Worm (Caenorhabditis elegans) whole organism, L1 larva: ENCODE data around the gene F35H8.1.

Experiments
- C04F5.9 ChIP-seq: sonication (generic microtip); optimal IDR thresholded peaks from 2 replicates; lab custom pipeline; 2016; ENCODE audit warnings: missing genetic modification characterization, missing compliant biosample characterization
- C34B4.2 ChIP-seq: sonication (generic microtip); optimal IDR thresholded peaks from 2 replicates; lab custom pipeline; 2017; ENCODE audit warnings: mild to moderate bottlenecking, missing genetic modification characterization, missing compliant biosample characterization
- F16B12.6 ChIP-seq: fragments of 150-350 bp; optimal IDR thresholded peaks from 2 replicates; lab custom pipeline; 2014; ENCODE audit warnings: missing biosample characterization, missing genetic modification characterization
- aha-1 ChIP-seq: fragments of 150-350 bp; optimal IDR thresholded peaks from 2 replicates; lab custom pipeline; 2014; ENCODE audit warnings: missing biosample characterization, missing genetic modification characterization
- alr-1 ChIP-seq: fragments of 200-800 bp; sonication (Bioruptor generic); optimal IDR thresholded peaks from 2 replicates; lab custom pipeline; 2018; ENCODE audit warnings: borderline replicate concordance, mild to moderate bottlenecking, missing genetic modification characterization, missing compliant biosample characterization
- aly-2 ChIP-seq: fragments of 150-350 bp; optimal IDR thresholded peaks from 2 replicates; lab custom pipeline; 2014; ENCODE audit warnings: missing biosample characterization, missing genetic modification characterization
- ama-1 ChIP-seq: fragments of 150-350 bp; optimal IDR thresholded peaks from 2 replicates; lab custom pipeline; 2014
- ceh-82 ChIP-seq, 3 experiments: fragments of 150-350 bp in 1 of 3; sonication (generic microtip) in 2 of 3; optimal IDR thresholded peaks; 2 replicates each; lab custom pipeline; 2014 to 2017; ENCODE audit warnings: missing biosample characterization in 3 of 3, missing genetic modification characterization in 3 of 3
- ceh-88 ChIP-seq: fragments of 200-800 bp; sonication (Bioruptor generic); IDR thresholded peaks from 2 replicates; pipeline ENCODE4 v1.3.6; 2022; ENCODE audit warnings: missing genetic modification characterization, missing compliant biosample characterization
- ceh-90 ChIP-seq: sonication (generic microtip); optimal IDR thresholded peaks from 2 replicates; lab custom pipeline; 2016; ENCODE audit warnings: missing genetic modification characterization, missing compliant biosample characterization
- dpl-1 ChIP-seq, 3 experiments: fragments of 150-350 bp in 2 of 3; sonication (generic microtip) in 1 of 3; optimal IDR thresholded peaks; 2 replicates each; lab custom pipeline; 2014 to 2017; ENCODE audit warnings: missing biosample characterization in 3 of 3, missing genetic modification characterization in 3 of 3, missing genetic modification reagents in 3 of 3
- dsc-1 ChIP-seq: sonication (generic microtip); optimal IDR thresholded peaks from 2 replicates; lab custom pipeline; 2016; ENCODE audit warnings: mild to moderate bottlenecking, missing genetic modification characterization, missing compliant biosample characterization
- efl-1 ChIP-seq, 4 experiments: fragments of 150-350 bp; optimal IDR thresholded peaks in 3 of 4; peaks in 1 of 4; 1 replicate in 1 of 4; 2 replicates in 3 of 4; lab custom pipeline; 2014; ENCODE audit warnings: missing biosample characterization in 2 of 4, missing genetic modification characterization in 2 of 4, missing genetic modification reagents in 2 of 4
- efl-3 ChIP-seq: fragments of 200-800 bp; sonication (Bioruptor generic); optimal IDR thresholded peaks from 2 replicates; lab custom pipeline; 2018; ENCODE audit warnings: mild to moderate bottlenecking, missing genetic modification characterization, missing compliant biosample characterization
- egl-13 ChIP-seq: sonication (generic microtip); optimal IDR thresholded peaks from 2 replicates; lab custom pipeline; 2016; ENCODE audit warnings: missing genotype, missing genetic modification reagents, missing genetic modification characterization, missing compliant biosample characterization
- egl-27 ChIP-seq, 2 experiments: fragments of 150-350 bp in 1 of 2; sonication (generic microtip); optimal IDR thresholded peaks; 3 replicates each; lab custom pipeline; 2017 to 2018; ENCODE audit warnings: missing biosample characterization in 2 of 2, missing genetic modification characterization in 2 of 2, missing genetic modification reagents in 2 of 2
- elt-2 ChIP-seq: sonication (generic microtip); optimal IDR thresholded peaks from 2 replicates; lab custom pipeline; 2016; ENCODE audit warnings: missing genetic modification characterization, mild to moderate bottlenecking, inconsistent platforms, missing compliant biosample characterization, missing genetic modification reagents
- elt-3 ChIP-seq, 6 experiments: fragments of 150-350 bp in 1 of 6; sonication (generic microtip); optimal IDR thresholded peaks; 2 replicates each; lab custom pipeline; 2017 to 2018; ENCODE audit warnings: missing biosample characterization in 6 of 6, missing genetic modification characterization in 6 of 6, inconsistent platforms in 1 of 6
- ets-5 ChIP-seq: fragments of 200-800 bp; sonication (Bioruptor generic); IDR thresholded peaks from 2 replicates; pipeline ENCODE4 v1.3.6; 2022; ENCODE audit warnings: missing genetic modification characterization, missing compliant biosample characterization
- fkh-4 ChIP-seq: sonication (generic microtip); optimal IDR thresholded peaks from 2 replicates; lab custom pipeline; 2016; ENCODE audit warnings: missing compliant biosample characterization, missing genetic modification characterization, borderline replicate concordance
- fos-1 ChIP-seq: fragments of 150-350 bp; optimal IDR thresholded peaks from 2 replicates; lab custom pipeline; 2014; ENCODE audit warnings: missing biosample characterization, missing genetic modification characterization
- hlh-17 ChIP-seq: fragments of 200-800 bp; sonication (Bioruptor generic); optimal IDR thresholded peaks from 2 replicates; lab custom pipeline; 2018; ENCODE audit warnings: missing genetic modification characterization, mild to moderate bottlenecking, missing compliant biosample characterization, moderate library complexity, borderline replicate concordance
- hpl-2 ChIP-seq: fragments of 150-350 bp; optimal IDR thresholded peaks from 2 replicates; lab custom pipeline; 2014; ENCODE audit warnings: missing biosample characterization, missing genetic modification reagents, missing genetic modification characterization
- irx-1 ChIP-seq: sonication (generic microtip); optimal IDR thresholded peaks from 2 replicates; lab custom pipeline; 2016; ENCODE audit warnings: missing genetic modification characterization, missing compliant biosample characterization
- isw-1 ChIP-seq: fragments of 200-800 bp; sonication (Bioruptor generic); IDR thresholded peaks from 2 replicates; pipeline ENCODE4 v1.3.6; 2022; ENCODE audit warnings: missing genetic modification characterization, missing compliant biosample characterization
- lin-14 ChIP-seq: fragments of 200-800 bp; sonication (Bioruptor generic); optimal IDR thresholded peaks from 2 replicates; lab custom pipeline; 2018; ENCODE audit warnings: mild to moderate bottlenecking, missing genetic modification characterization, moderate library complexity, missing compliant biosample characterization
- lin-35 ChIP-seq, 2 experiments: fragments of 150-350 bp; optimal IDR thresholded peaks; 2 replicates each; lab custom pipeline; 2014; ENCODE audit warnings: missing biosample characterization in 2 of 2, missing genetic modification characterization in 2 of 2, missing genetic modification reagents in 2 of 2
- mef-2 ChIP-seq: fragments of 150-350 bp; optimal IDR thresholded peaks from 2 replicates; lab custom pipeline; 2014; ENCODE audit warnings: missing biosample characterization, missing genetic modification characterization
- nhr-11 ChIP-seq: fragments of 150-350 bp; optimal IDR thresholded peaks from 2 replicates; lab custom pipeline; 2014; ENCODE audit warnings: missing biosample characterization, missing genetic modification characterization
- nhr-12 ChIP-seq: sonication (generic microtip); optimal IDR thresholded peaks from 2 replicates; lab custom pipeline; 2017; ENCODE audit warnings: missing biosample characterization, missing genetic modification characterization
- nhr-19 ChIP-seq: fragments of 200-800 bp; sonication (Bioruptor generic); conservative IDR thresholded peaks from 2 replicates; pipeline ENCODE4 v1.3.6; 2022; ENCODE audit warnings: missing genetic modification characterization, missing compliant biosample characterization
- nhr-20 ChIP-seq: sonication (generic microtip); optimal IDR thresholded peaks from 2 replicates; lab custom pipeline; 2016; ENCODE audit warnings: mild to moderate bottlenecking, missing genetic modification characterization, missing compliant biosample characterization
- nhr-237 ChIP-seq: fragments of 150-350 bp; optimal IDR thresholded peaks from 2 replicates; lab custom pipeline; 2014; ENCODE audit warnings: missing biosample characterization, missing genetic modification characterization
- nhr-47 ChIP-seq: sonication (generic microtip); optimal IDR thresholded peaks from 2 replicates; lab custom pipeline; 2016; ENCODE audit warnings: mild to moderate bottlenecking, missing genetic modification characterization, moderate library complexity, missing compliant biosample characterization
- nhr-77 ChIP-seq: fragments of 150-350 bp; optimal IDR thresholded peaks from 2 replicates; lab custom pipeline; 2014; ENCODE audit warnings: missing biosample characterization, missing genetic modification characterization
- nhr-84 ChIP-seq: sonication (generic microtip); optimal IDR thresholded peaks from 2 replicates; lab custom pipeline; 2017; ENCODE audit warnings: missing biosample characterization, missing genetic modification characterization
- pag-3 ChIP-seq: sonication (generic microtip); optimal IDR thresholded peaks from 2 replicates; lab custom pipeline; 2017; ENCODE audit warnings: missing genetic modification characterization, mild to moderate bottlenecking, missing compliant biosample characterization, antibody characterized with exemption, borderline replicate concordance; ENCODE audit not compliant: insufficient read depth
- pqm-1 ChIP-seq: sonication (generic microtip); optimal IDR thresholded peaks from 3 replicates; lab custom pipeline; 2017; ENCODE audit warnings: missing biosample characterization, missing genetic modification characterization
- rnt-1 ChIP-seq: sonication (generic microtip); optimal IDR thresholded peaks from 2 replicates; lab custom pipeline; 2016; ENCODE audit warnings: mild to moderate bottlenecking, missing genetic modification characterization, moderate library complexity, missing compliant biosample characterization
- skn-1 ChIP-seq: fragments of 150-350 bp; optimal IDR thresholded peaks from 2 replicates; lab custom pipeline; 2014; ENCODE audit warnings: missing biosample characterization, missing genetic modification characterization
- snu-23 ChIP-seq: sonication (generic microtip); optimal IDR thresholded peaks from 2 replicates; lab custom pipeline; 2016; ENCODE audit warnings: missing genetic modification characterization, missing compliant biosample characterization
- sox-4 ChIP-seq: sonication (generic microtip); optimal IDR thresholded peaks from 2 replicates; lab custom pipeline; 2016; ENCODE audit warnings: missing genetic modification characterization, missing compliant biosample characterization
- sup-37 ChIP-seq: fragments of 200-800 bp; sonication (Bioruptor generic); optimal IDR thresholded peaks from 2 replicates; lab custom pipeline; 2018; ENCODE audit warnings: mild to moderate bottlenecking, missing genetic modification characterization, missing compliant biosample characterization
- tbx-2 ChIP-seq: sonication (generic microtip); optimal IDR thresholded peaks from 2 replicates; lab custom pipeline; 2016; ENCODE audit warnings: missing genetic modification characterization, missing compliant biosample characterization
- tlp-1 ChIP-seq: fragments of 150-350 bp; optimal IDR thresholded peaks from 2 replicates; lab custom pipeline; 2014; ENCODE audit warnings: missing biosample characterization, missing genetic modification characterization
- unc-62 ChIP-seq: fragments of 150-350 bp; optimal IDR thresholded peaks from 2 replicates; lab custom pipeline; 2014; ENCODE audit warnings: missing biosample characterization, missing genetic modification reagents, missing genetic modification characterization
- zag-1 ChIP-seq: fragments of 150-350 bp; optimal IDR thresholded peaks from 2 replicates; lab custom pipeline; 2014; ENCODE audit warnings: missing biosample characterization, missing genetic modification characterization
- ztf-11 ChIP-seq, 2 experiments: sonication (generic microtip); optimal IDR thresholded peaks; 2 replicates each; lab custom pipeline; 2016 to 2017; ENCODE audit warnings: missing genetic modification characterization in 2 of 2, missing biosample characterization in 1 of 2, missing compliant biosample characterization in 1 of 2
- ztf-4 ChIP-seq: fragments of 150-350 bp; optimal IDR thresholded peaks from 2 replicates; lab custom pipeline; 2014; ENCODE audit warnings: missing biosample characterization, missing genetic modification characterization

F35H8.1 gene

DNA sequence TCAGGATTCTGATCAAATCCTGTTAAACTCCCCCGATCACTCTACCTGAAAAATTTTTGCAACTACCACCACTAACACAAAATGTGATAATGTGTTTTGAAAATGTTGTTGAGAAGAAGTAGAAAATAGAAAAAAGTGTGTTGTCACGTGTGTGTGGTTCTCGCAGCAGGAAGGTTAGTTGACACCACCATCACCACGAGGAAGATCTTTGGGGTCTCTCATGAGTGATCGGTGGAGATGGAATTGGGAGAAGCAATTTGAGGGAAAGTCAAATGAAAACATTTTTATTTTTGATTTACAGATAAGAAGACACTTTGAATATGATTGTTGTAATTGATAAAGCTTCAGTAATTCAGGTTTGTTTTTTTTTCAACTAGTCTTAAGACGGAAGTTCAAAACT, 48.6 kb upstream of the F35H8.1 start (continued):
- TF ChIP-seq nhr-20, result peak; percentile 92
- no peak for TF ChIP-seq pqm-1 (tag; lab: Kevin White, UChicago)
- TF ChIP-seq dpl-1 (GFP tag; optimal IDR thresholded peaks at IDR 0.05; lab: Kevin White, UChicago), result peak in 1 of 3 experiments; percentile 25
- no peak for TF ChIP-seq ztf-11 (tag; optimal IDR thresholded peaks at IDR 0.05; lab: Kevin White, UChicago)
- TF ChIP-seq pag-3 (tag; lab: Kevin White, UChicago), result no peak
- no peak for TF ChIP-seq aly-2 (tag; lab: Kevin White, UChicago)
- no peak for TF ChIP-seq nhr-84 (tag; lab: Kevin White, UChicago)
- TF ChIP-seq ets-5 (GFP tag; lab: Robert Waterston, UW), result no peak
- TF ChIP-seq skn-1, result no peak
- TF ChIP-seq aha-1, result no peak
- TF ChIP-seq nhr-77 (tag; lab: Kevin White, UChicago), result no peak
- TF ChIP-seq rnt-1, result peak; percentile 77
- TF ChIP-seq nhr-12, result no peak
- no peak for TF ChIP-seq dsc-1
- no peak for TF ChIP-seq tlp-1 (tag; lab: Kevin White, UChicago)
- TF ChIP-seq ceh-90, result no peak
- TF ChIP-seq sox-4 (tag; lab: Kevin White, UChicago), result no peak
- TF ChIP-seq elt-3 (tag; optimal IDR thresholded peaks at IDR 0.05; lab: Kevin White, UChicago), result peak in 2 of 6 experiments; percentile 33 to 78
- TF ChIP-seq nhr-19, result peak; percentile 90
- TF ChIP-seq sup-37 (GFP tag; lab: Kevin White, UChicago), result no peak
- TF ChIP-seq egl-13, result no peak
- TF ChIP-seq lin-14 (GFP tag; lab: Kevin White, UChicago), result peak; percentile 83
- no peak for TF ChIP-seq C34B4.2 (tag; lab: Kevin White, UChicago)
- TF ChIP-seq alr-1 (tag; lab: Kevin White, UChicago), result no peak
- TF ChIP-seq C04F5.9, result no peak
- no peak for TF ChIP-seq unc-62 (GFP tag; lab: Kevin White, UChicago)
- TF ChIP-seq ceh-82 (tag; optimal IDR thresholded peaks at IDR 0.05; lab: Kevin White, UChicago), result no peak
- TF ChIP-seq efl-1 (optimal IDR thresholded peaks at IDR 0.05; lab: Kevin White, UChicago), result no peak
- TF ChIP-seq efl-1 (GFP tag; optimal IDR thresholded peaks at IDR 0.05 in 1 of 2; lab: Kevin White, UChicago), result peak in 1 of 2 experiments; percentile 90
- TF ChIP-seq lin-35 (GFP tag; optimal IDR thresholded peaks at IDR 0.05; lab: Kevin White, UChicago), result peak; percentile 34 to 65

DNA sequence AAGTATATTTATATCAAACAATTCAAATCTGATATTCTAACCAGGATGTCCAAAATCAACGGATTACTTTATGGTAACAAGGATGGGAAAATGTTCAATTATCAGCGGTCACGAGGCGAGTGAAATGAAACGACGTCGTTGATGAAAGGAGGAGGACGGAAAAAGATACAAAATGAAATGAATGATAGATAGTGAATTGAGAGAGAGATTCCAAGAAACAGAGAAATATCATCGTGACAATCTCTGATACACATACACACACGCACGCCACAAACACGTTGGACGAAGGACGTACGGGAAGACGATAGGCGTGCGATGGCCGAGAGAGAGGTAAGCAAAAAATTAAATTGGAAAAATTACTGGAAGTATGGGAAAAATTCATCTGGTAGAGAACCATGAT, 48.0 kb upstream of the F35H8.1 start:
- TF ChIP-seq nhr-11 (peak; percentile 88), hpl-2 (GFP tag; lab: Kevin White, UChicago) (peak; percentile 7), mef-2 (tag; lab: Kevin White, UChicago) (peak; percentile 27), hlh-17 (no peak), unc-62 (GFP tag; lab: Kevin White, UChicago) (no peak), ets-5 (GFP tag; lab: Robert Waterston, UW) (no peak), ama-1 (peak; percentile 2), ceh-88 (0 out of 2 replicates have a peak, but pooled peaks have one; percentile 20), snu-23 (GFP tag; lab: Kevin White, UChicago) (peak; percentile 88), sup-37 (GFP tag; lab: Kevin White, UChicago) (peak; percentile 37), aly-2 (tag; lab: Kevin White, UChicago) (no peak), efl-3 (no peak), ztf-4 (tag; lab: Kevin White, UChicago) (peak; percentile 83), fkh-4 (no peak), dpl-1 (GFP tag; optimal IDR thresholded peaks at IDR 0.05; lab: Kevin White, UChicago) (peak; percentile 24 to 54 (median 39)), isw-1 (GFP tag; lab: Robert Waterston, UW) (no peak), ceh-82 (tag; optimal IDR thresholded peaks at IDR 0.05; lab: Kevin White, UChicago) (no peak), tbx-2 (tag; lab: Kevin White, UChicago) (peak; percentile 73), pag-3 (tag; lab: Kevin White, UChicago) (no peak), nhr-47 (tag; lab: Kevin White, UChicago) (peak; percentile 74), zag-1 (tag; lab: Kevin White, UChicago) (no peak), ceh-90 (no peak), F16B12.6 (tag; lab: Kevin White, UChicago) (no peak), nhr-19 (peak; percentile 94), elt-2 (no peak), pqm-1 (tag; lab: Kevin White, UChicago) (no peak), alr-1 (tag; lab: Kevin White, UChicago) (no peak), elt-3 (tag; optimal IDR thresholded peaks at IDR 0.05; lab: Kevin White, UChicago) (peak in 3 of 6 experiments; percentile 38 to 96 (median 89)), nhr-237 (tag; lab: Kevin White, UChicago) (no peak), nhr-77 (tag; lab: Kevin White, UChicago) (no peak), nhr-12 (no peak), egl-27 (tag; optimal IDR thresholded peaks at IDR 0.05; lab: Kevin White, UChicago) (no peak), fos-1 (tag; lab: Kevin White, UChicago) (peak; percentile 22), ztf-11 (tag; optimal IDR thresholded peaks at IDR 0.05; lab: Kevin White, UChicago) (no peak), irx-1 (peak; percentile 66), egl-13 (no peak)
